Fruit fly (Drosophila melanogaster) whole organism, embryonic: Measurements from ENCODE around the gene PGRP-LA.

Source experiments
- Abd-B ChIP-seq: fragments of 200-800 bp; sonication (Bioruptor generic); optimal IDR thresholded peaks from 2 replicates; lab custom pipeline; 2018; ENCODE audit warnings: missing biosample characterization, mild to moderate bottlenecking, missing genetic modification characterization, moderate library complexity
- Awh ChIP-seq: fragments of 200-800 bp; sonication (Bioruptor generic); IDR thresholded peaks from 2 replicates; pipeline ENCODE4, ENCODE4 v1.3.6; 2022; ENCODE audit warnings: missing biosample characterization, missing genetic modification characterization
- B-H1 ChIP-seq: fragments of 200-800 bp; sonication (Bioruptor generic); IDR thresholded peaks from 3 replicates; pipeline ENCODE4 v1.3.6; 2022; ENCODE audit warnings: missing biosample characterization, missing genetic modification characterization
- CG10565 ChIP-seq: fragments of 200-800 bp; sonication (Bioruptor generic); optimal IDR thresholded peaks from 3 replicates; lab custom pipeline; 2016; ENCODE audit warnings: missing biosample characterization, mild to moderate bottlenecking, missing genetic modification characterization
- CG10959 ChIP-seq: fragments of 200-800 bp; sonication (Bioruptor generic); IDR thresholded peaks from 2 replicates; pipeline ENCODE4 v1.3.6; 2022; ENCODE audit warnings: missing biosample characterization, missing genetic modification characterization
- CG11398 ChIP-seq: fragments of 200-800 bp; sonication (Bioruptor generic); optimal IDR thresholded peaks from 2 replicates; lab custom pipeline; 2016; ENCODE audit warnings: missing biosample characterization, missing genetic modification characterization
- CG12219 ChIP-seq: fragments of 200-800 bp; sonication (Bioruptor generic); optimal IDR thresholded peaks from 3 replicates; lab custom pipeline; 2018; ENCODE audit warnings: missing biosample characterization, mild to moderate bottlenecking, missing genetic modification characterization
- CG12942 ChIP-seq: fragments of 200-800 bp; sonication (Bioruptor generic); optimal IDR thresholded peaks from 3 replicates; lab custom pipeline; 2016; ENCODE audit warnings: missing biosample characterization, missing genetic modification characterization
- CG13287 ChIP-seq: fragments of 200-800 bp; sonication (Bioruptor generic); IDR thresholded peaks from 2 replicates; pipeline ENCODE4 v1.3.6; 2022; ENCODE audit warnings: missing biosample characterization, missing genetic modification characterization; ENCODE audit not compliant: partially characterized antibody
- CG13775 ChIP-seq: fragments of 200-800 bp; sonication (Bioruptor generic); optimal IDR thresholded peaks from 3 replicates; lab custom pipeline; 2017; ENCODE audit warnings: missing biosample characterization, mild to moderate bottlenecking, missing genetic modification characterization
- CG15696 ChIP-seq: fragments of 200-800 bp; sonication (Bioruptor generic); optimal IDR thresholded peaks from 2 replicates; lab custom pipeline; 2019; ENCODE audit warnings: missing biosample characterization, mild to moderate bottlenecking, missing genetic modification characterization, moderate library complexity
- CG2120 ChIP-seq: fragments of 200-800 bp; sonication (Bioruptor generic); optimal IDR thresholded peaks from 3 replicates; lab custom pipeline; 2016; ENCODE audit warnings: missing biosample characterization, missing genetic modification characterization
- CG2678 ChIP-seq: fragments of 200-800 bp; sonication (Bioruptor generic); optimal IDR thresholded peaks from 3 replicates; lab custom pipeline; 2019; ENCODE audit warnings: missing biosample characterization, mild to moderate bottlenecking, missing genetic modification characterization, moderate library complexity
- CG2889 ChIP-seq: fragments of 200-800 bp; sonication (Bioruptor generic); IDR thresholded peaks from 3 replicates; pipeline ENCODE4 v1.3.6; 2022; ENCODE audit warnings: missing biosample characterization, missing genetic modification characterization
- CG31388 ChIP-seq: fragments of 200-800 bp; sonication (Bioruptor generic); optimal IDR thresholded peaks from 2 replicates; lab custom pipeline; 2016; ENCODE audit warnings: missing biosample characterization, missing genetic modification characterization
- CG34376 ChIP-seq: fragments of 200-800 bp; sonication (Bioruptor generic); optimal IDR thresholded peaks from 2 replicates; lab custom pipeline; 2018; ENCODE audit warnings: missing biosample characterization, mild to moderate bottlenecking, missing genetic modification characterization
- CG4617 ChIP-seq: fragments of 200-800 bp; sonication (Bioruptor generic); optimal IDR thresholded peaks from 3 replicates; lab custom pipeline; 2016; ENCODE audit warnings: missing biosample characterization, missing genetic modification characterization, borderline replicate concordance
- CG4820 ChIP-seq: fragments of 200-800 bp; sonication (Bioruptor generic); optimal IDR thresholded peaks from 3 replicates; lab custom pipeline; 2016; ENCODE audit warnings: missing biosample characterization, missing genetic modification characterization
- CG5180 ChIP-seq: fragments of 200-800 bp; sonication (Bioruptor generic); optimal IDR thresholded peaks from 3 replicates; lab custom pipeline; 2017; ENCODE audit warnings: missing biosample characterization, missing genetic modification characterization, mild to moderate bottlenecking, moderate library complexity, missing genetic modification reagents
- CG7357 ChIP-seq: fragments of 200-800 bp; sonication (Bioruptor generic); IDR thresholded peaks from 3 replicates; pipeline ENCODE4 v1.3.6; 2022; ENCODE audit warnings: missing biosample characterization, missing genetic modification characterization
- CG9797 ChIP-seq: fragments of 200-800 bp; sonication (Bioruptor generic); optimal IDR thresholded peaks from 3 replicates; lab custom pipeline; 2018; ENCODE audit warnings: missing biosample characterization, mild to moderate bottlenecking, missing genetic modification characterization
- CG9817 ChIP-seq: fragments of 200-800 bp; sonication (Bioruptor generic); optimal IDR thresholded peaks from 2 replicates; lab custom pipeline; 2018; ENCODE audit warnings: missing biosample characterization, mild to moderate bottlenecking, missing genetic modification characterization, moderate library complexity
- D ChIP-seq, 2 experiments: fragments of 200-800 bp in 1 of 2; fragments of >200 bp in 1 of 2; sonication (Bioruptor generic) in 1 of 2; optimal IDR thresholded peaks; 2 replicates in 1 of 2; 3 replicates in 1 of 2; lab custom pipeline; 2017; ENCODE audit warnings: mild to moderate bottlenecking in 1 of 2, missing biosample characterization in 1 of 2, missing genetic modification characterization in 1 of 2, missing genetic modification reagents in 1 of 2
- Dref ChIP-seq: fragments of 200-800 bp; sonication (Bioruptor generic); IDR thresholded peaks from 2 replicates; pipeline ENCODE4 v1.3.6; 2022; ENCODE audit warnings: missing biosample characterization, missing genetic modification characterization
- ERR ChIP-seq: fragments of 200-800 bp; sonication (Bioruptor generic); optimal IDR thresholded peaks from 2 replicates; lab custom pipeline; 2016; ENCODE audit warnings: missing biosample characterization, missing genetic modification characterization
- Gug ChIP-seq: fragments of 200-800 bp; sonication (Bioruptor generic); IDR thresholded peaks from 4 replicates; pipeline ENCODE4 v1.3.6; 2022; ENCODE audit warnings: missing biosample characterization, missing genetic modification characterization
- Hr78 ChIP-seq, 2 experiments: fragments of 200-800 bp in 1 of 2; fragments of >200 bp in 1 of 2; sonication (Bioruptor generic) in 1 of 2; optimal IDR thresholded peaks; 2 replicates each; lab custom pipeline; 2017 to 2019; ENCODE audit warnings: missing biosample characterization in 2 of 2, missing genetic modification characterization in 2 of 2, mild to moderate bottlenecking in 1 of 2, moderate library complexity in 1 of 2
- Mrtf ChIP-seq: fragments of 200-800 bp; sonication (Bioruptor generic); IDR thresholded peaks from 3 replicates; pipeline ENCODE4 v1.3.6; 2022; ENCODE audit warnings: missing biosample characterization, missing genetic modification characterization
- Oli ChIP-seq: fragments of 200-800 bp; sonication (Bioruptor generic); optimal IDR thresholded peaks from 2 replicates; lab custom pipeline; 2018; ENCODE audit warnings: missing biosample characterization, mild to moderate bottlenecking, missing genetic modification characterization, moderate library complexity
- Sin3A ChIP-seq: fragments of >200 bp; optimal IDR thresholded peaks from 2 replicates; lab custom pipeline; 2018
- Tbp ChIP-seq: fragments of >200 bp; optimal IDR thresholded peaks from 2 replicates; lab custom pipeline; 2018; ENCODE audit warnings: missing biosample characterization, missing genetic modification characterization
- br ChIP-seq: fragments of >200 bp; optimal IDR thresholded peaks from 2 replicates; lab custom pipeline; 2017
- cg ChIP-seq: fragments of 200-800 bp; sonication (Bioruptor generic); optimal IDR thresholded peaks from 3 replicates; lab custom pipeline; 2019; ENCODE audit warnings: missing biosample characterization, mild to moderate bottlenecking, missing genetic modification characterization, moderate library complexity
- croc ChIP-seq: fragments of 200-800 bp; sonication (Bioruptor generic); conservative IDR thresholded peaks from 3 replicates; pipeline ENCODE4 v1.3.6; 2022; ENCODE audit warnings: missing biosample characterization, missing genetic modification characterization
- crp ChIP-seq, 2 experiments: fragments of 200-800 bp; sonication (Bioruptor generic); optimal IDR thresholded peaks; 2 replicates in 1 of 2; 3 replicates in 1 of 2; lab custom pipeline; 2017; ENCODE audit warnings: missing biosample characterization in 2 of 2, missing genetic modification characterization in 2 of 2, mild to moderate bottlenecking in 1 of 2, moderate library complexity in 1 of 2
- en ChIP-seq: fragments of 200-800 bp; sonication (Bioruptor generic); optimal IDR thresholded peaks from 2 replicates; lab custom pipeline; 2016; ENCODE audit warnings: missing biosample characterization, missing genetic modification characterization
- fd3F ChIP-seq: fragments of 200-800 bp; sonication (Bioruptor generic); optimal IDR thresholded peaks from 2 replicates; lab custom pipeline; 2018; ENCODE audit warnings: missing biosample characterization, mild to moderate bottlenecking, missing genetic modification characterization, moderate library complexity
- ftz-f1 ChIP-seq: fragments of 200-800 bp; sonication (Bioruptor generic); optimal IDR thresholded peaks from 2 replicates; lab custom pipeline; 2016; ENCODE audit warnings: missing biosample characterization, missing genetic modification characterization
- jumu ChIP-seq: fragments of 200-800 bp; sonication (Bioruptor generic); optimal IDR thresholded peaks from 3 replicates; lab custom pipeline; 2016; ENCODE audit warnings: missing biosample characterization, missing genetic modification characterization
- kay ChIP-seq: fragments of 200-800 bp; sonication (Bioruptor generic); optimal IDR thresholded peaks from 2 replicates; lab custom pipeline; 2016; ENCODE audit warnings: missing biosample characterization, missing genetic modification characterization
- oc ChIP-seq: fragments of 200-800 bp; sonication (Bioruptor generic); optimal IDR thresholded peaks from 2 replicates; lab custom pipeline; 2018; ENCODE audit warnings: missing biosample characterization, mild to moderate bottlenecking, missing genetic modification characterization, moderate library complexity
- otp ChIP-seq: fragments of 200-800 bp; sonication (Bioruptor generic); IDR thresholded peaks from 3 replicates; pipeline ENCODE4, ENCODE4 v1.3.6; 2022; ENCODE audit warnings: missing biosample characterization, missing genetic modification characterization
- p53 ChIP-seq: fragments of 200-800 bp; sonication (Bioruptor generic); optimal IDR thresholded peaks from 2 replicates; lab custom pipeline; 2016; ENCODE audit warnings: missing biosample characterization, missing genetic modification characterization
- pita ChIP-seq: fragments of 200-800 bp; sonication (Bioruptor generic); optimal IDR thresholded peaks from 2 replicates; lab custom pipeline; 2017; ENCODE audit warnings: missing biosample characterization, mild to moderate bottlenecking, missing genetic modification characterization
- row ChIP-seq: fragments of 200-800 bp; sonication (Bioruptor generic); IDR thresholded peaks from 3 replicates; pipeline ENCODE4 v1.3.6; 2022; ENCODE audit warnings: missing biosample characterization, missing genetic modification characterization
- tna ChIP-seq: fragments of 200-800 bp; sonication (Bioruptor generic); IDR thresholded peaks from 2 replicates; pipeline ENCODE4 v1.3.6; 2022; ENCODE audit warnings: missing biosample characterization, missing genetic modification characterization; ENCODE audit not compliant: partially characterized antibody
- tup ChIP-seq: fragments of 200-800 bp; sonication (Bioruptor generic); optimal IDR thresholded peaks from 2 replicates; lab custom pipeline; 2016; ENCODE audit warnings: missing biosample characterization, mild to moderate bottlenecking, missing genetic modification characterization, moderate library complexity
- wek ChIP-seq: fragments of 200-800 bp; sonication (Bioruptor generic); optimal IDR thresholded peaks from 3 replicates; lab custom pipeline; 2018; ENCODE audit warnings: missing biosample characterization, mild to moderate bottlenecking, missing genetic modification characterization, moderate library complexity
- zen ChIP-seq: fragments of 200-800 bp; sonication (Bioruptor generic); optimal IDR thresholded peaks from 3 replicates; lab custom pipeline; 2018; ENCODE audit warnings: missing biosample characterization, mild to moderate bottlenecking, missing genetic modification characterization, moderate library complexity

Gene PGRP-LA

DNA sequence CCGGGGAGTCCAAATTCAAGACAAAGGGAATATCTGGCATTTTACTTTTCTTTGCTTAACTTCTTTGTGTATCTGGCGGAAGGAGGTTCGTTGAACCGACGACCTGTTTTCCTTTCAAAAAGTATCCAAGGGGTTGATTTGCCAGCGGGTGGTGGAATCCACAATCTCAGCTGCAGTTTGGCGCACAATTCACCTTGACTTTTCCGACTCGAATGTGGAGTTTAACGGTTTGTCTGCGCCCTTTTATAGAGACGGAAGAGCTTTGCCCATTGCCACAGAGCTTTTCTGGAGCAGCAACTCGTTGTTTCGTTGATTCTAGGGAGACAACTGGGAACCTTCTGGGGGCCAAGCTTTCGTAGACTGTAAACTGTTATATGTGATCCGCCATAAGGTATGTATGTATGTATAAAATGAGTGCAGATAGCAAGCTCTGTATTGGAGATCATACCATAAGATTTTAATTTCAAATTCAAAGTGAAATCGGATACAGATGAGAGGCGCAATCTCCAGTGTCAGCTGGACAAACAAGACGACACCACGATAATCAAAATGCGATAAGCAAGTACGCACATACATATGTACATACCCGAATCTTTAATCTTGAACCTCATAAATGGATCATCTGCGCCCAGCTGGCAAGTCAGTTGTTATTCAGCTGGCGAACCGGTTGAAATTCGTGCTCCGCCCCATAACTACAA is 38.3 kb downstream of the PGRP-LA start, which contains the start of the genes Hsp67Bc, CG4456 and Hsp22 (continued):
- TF ChIP-seq CG9817 = no peak
- no peak for TF ChIP-seq CG15696 (tag; lab: Kevin White, UChicago)
- TF ChIP-seq cg (GFP tag; lab: Kevin White, UChicago) = no peak
- TF ChIP-seq crp (GFP tag; optimal IDR thresholded peaks at IDR 0.05; lab: Kevin White, UChicago) = no peak
- TF ChIP-seq Oli = no peak
- no peak for TF ChIP-seq CG31388 (GFP tag; lab: Kevin White, UChicago)
- TF ChIP-seq oc (tag; lab: Kevin White, UChicago) = no peak
- no peak for TF ChIP-seq CG12219 (GFP tag; lab: Kevin White, UChicago)
- TF ChIP-seq CG2678 = peak; percentile 12
- no peak for TF ChIP-seq zen (tag; lab: Kevin White, UChicago)
- no peak for TF ChIP-seq D (optimal IDR thresholded peaks at IDR 0.05; lab: Kevin White, UChicago)
- no peak for TF ChIP-seq D (GFP tag; optimal IDR thresholded peaks at IDR 0.05; lab: Kevin White, UChicago)
- TF ChIP-seq Mrtf (GFP tag; lab: Robert Waterston, UW) = no peak
- TF ChIP-seq B-H1 (GFP tag; lab: Robert Waterston, UW) = no peak
- no peak for TF ChIP-seq CG7357 (GFP tag; lab: Robert Waterston, UW)
- no peak for TF ChIP-seq croc (GFP tag; lab: Robert Waterston, UW)
- TF ChIP-seq CG9797 (GFP tag; lab: Kevin White, UChicago) = no peak
- TF ChIP-seq CG4820 (GFP tag; lab: Kevin White, UChicago) = no peak
- no peak for TF ChIP-seq fd3F (GFP tag; lab: Kevin White, UChicago)
- no peak for TF ChIP-seq kay (GFP tag; lab: Kevin White, UChicago)
- no peak for TF ChIP-seq pita (GFP tag; lab: Kevin White, UChicago)
- no peak for TF ChIP-seq tna
- TF ChIP-seq jumu (GFP tag; lab: Kevin White, UChicago) = no peak
- no peak for TF ChIP-seq CG13775 (GFP tag; lab: Kevin White, UChicago)
- no peak for TF ChIP-seq Sin3A
- no peak for TF ChIP-seq CG4617 (GFP tag; lab: Kevin White, UChicago)
- no peak for TF ChIP-seq en (GFP tag; lab: Kevin White, UChicago)
- TF ChIP-seq Gug (GFP tag; lab: Robert Waterston, UW) = no peak
- TF ChIP-seq Abd-B (GFP tag; lab: Kevin White, UChicago) = no peak

DNA sequence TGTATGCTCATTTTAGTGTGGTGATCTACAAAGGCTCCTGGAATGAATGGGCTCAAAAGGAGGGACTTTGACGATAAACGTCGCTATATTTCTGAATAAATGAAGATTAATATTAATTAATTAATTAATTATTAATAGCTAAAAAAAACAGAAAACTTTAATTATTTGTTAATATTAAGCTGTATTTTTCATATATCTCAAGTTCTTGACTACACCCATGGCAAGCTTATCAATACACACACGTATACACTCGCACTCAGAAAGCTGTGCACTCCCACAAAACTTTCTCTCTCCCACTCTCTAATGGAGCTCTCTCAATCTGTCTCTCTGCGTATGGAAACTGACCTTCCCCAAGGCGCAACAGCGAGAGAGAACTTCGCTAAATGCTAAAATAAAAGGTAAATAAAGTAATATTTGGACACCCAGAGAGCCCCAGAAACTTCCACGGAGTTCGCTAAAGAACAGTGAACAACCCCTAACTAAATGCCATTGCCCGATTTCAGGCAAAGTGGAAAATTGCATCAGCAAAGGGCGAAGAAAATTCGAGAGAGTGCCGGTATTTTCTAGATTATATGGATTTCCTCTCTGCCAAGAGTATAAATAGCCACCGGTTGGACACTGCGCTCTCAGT is 39.4 kb downstream of the PGRP-LA start:
- TF ChIP-seq CG11398 (GFP tag; lab: Kevin White, UChicago) (no peak), br (lab: Kevin White, UChicago) (no peak), Dref (GFP tag; lab: Robert Waterston, UW) (no peak), ERR (GFP tag; lab: Kevin White, UChicago) (no peak), tup (GFP tag; lab: Kevin White, UChicago) (no peak), CG13287 (peak; percentile 52), Awh (GFP tag; lab: Robert Waterston, UW) (peak; percentile 87), CG5180 (GFP tag; lab: Kevin White, UChicago) (peak; percentile 52), otp (GFP tag; lab: Robert Waterston, UW) (peak; percentile 11; the same call in 1 of the 3 replicates), Abd-B (GFP tag; lab: Kevin White, UChicago) (no peak), CG10959 (GFP tag; lab: Robert Waterston, UW) (no peak), p53 (no peak), CG12942 (GFP tag; lab: Kevin White, UChicago) (no peak), CG10565 (no peak), Tbp (GFP tag; lab: Kevin White, UChicago) (no peak), CG2120 (GFP tag; lab: Kevin White, UChicago) (peak; percentile 71), ftz-f1 (GFP tag; lab: Kevin White, UChicago) (no peak), wek (GFP tag; lab: Kevin White, UChicago) (no peak), row (GFP tag; lab: Robert Waterston, UW) (peak; percentile 66), Hr78 (GFP tag; optimal IDR thresholded peaks at IDR 0.05; lab: Kevin White, UChicago) (peak in 1 of 2 experiments; percentile 43), CG2889 (GFP tag; lab: Robert Waterston, UW) (no peak), CG34376 (GFP tag; lab: Kevin White, UChicago) (peak; percentile 18)
